ENCODE assay signal across 4 fruit fly cellular contexts in the genomic region with DNA sequence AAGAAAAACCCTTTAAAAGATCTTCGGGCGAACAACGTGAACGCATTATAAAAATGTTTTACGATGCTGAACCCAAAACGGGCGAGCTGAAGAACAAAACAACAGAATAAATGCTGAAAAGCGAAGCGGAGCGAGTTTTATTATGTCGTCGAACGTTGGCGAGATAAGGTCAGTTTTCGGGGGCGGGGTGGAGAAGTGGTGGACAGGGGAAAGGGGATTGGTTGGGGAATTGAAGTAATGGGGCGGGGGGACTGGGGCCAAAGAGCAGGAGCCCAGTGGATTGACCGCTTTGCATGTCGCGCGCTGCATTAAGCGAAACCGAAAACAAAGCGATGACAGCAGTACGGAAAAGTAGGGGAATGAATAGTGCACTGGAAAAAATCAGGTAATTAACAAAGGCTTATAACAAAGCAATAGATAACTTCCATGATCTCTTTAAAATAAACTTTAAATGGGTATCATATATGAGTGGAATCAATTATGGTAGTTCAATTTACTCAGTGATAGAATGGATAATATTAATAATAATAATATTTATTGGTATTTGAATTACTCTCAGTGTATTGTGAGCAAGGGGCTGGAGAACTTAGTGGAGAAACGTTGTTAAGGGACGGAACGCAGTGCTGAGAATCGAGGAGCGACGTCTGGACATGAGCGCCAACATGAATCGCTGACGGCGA.
A peak's percentile ranks its signal among the peaks of the same experiment; 100 is the strongest.
TF ChIP-seq lines count a peak whose summit lies in the region.

No protein-coding gene starts in this region.

TF ChIP-seq in whole organism, embryonic, 481 proteins besides CTCF, POLR2A, EP300 and RAD21 (continued from another document and continues in another):
- TF ChIP-seq tio (GFP tag; optimal IDR thresholded peaks at IDR 0.05; lab: Kevin White, UChicago) (no peak), CG17829 (tag; optimal IDR thresholded peaks at IDR 0.05; lab: Kevin White, UChicago) (peak; percentile 88), CG9876 (GFP tag; optimal IDR thresholded peaks at IDR 0.05; lab: Kevin White, UChicago) (no peak), gem (tag; optimal IDR thresholded peaks at IDR 0.05; lab: Kevin White, UChicago) (peak; percentile 55), gt (GFP tag; IDR thresholded peaks at IDR 0.05; lab: Robert Waterston, UW) (no peak), CG13775 (GFP tag; optimal IDR thresholded peaks at IDR 0.05; lab: Kevin White, UChicago) (no peak), zf30C (GFP tag; optimal IDR thresholded peaks at IDR 0.05; lab: Kevin White, UChicago) (peak; percentile 3), sd (tag; optimal IDR thresholded peaks at IDR 0.05; lab: Kevin White, UChicago) (no peak), bab2 (GFP tag; optimal IDR thresholded peaks at IDR 0.05; lab: Kevin White, UChicago) (no peak), CG12219 (GFP tag; optimal IDR thresholded peaks at IDR 0.05; lab: Kevin White, UChicago) (no peak), zen (tag; optimal IDR thresholded peaks at IDR 0.05; lab: Kevin White, UChicago) (peak; percentile 53), chn (GFP tag; optimal IDR thresholded peaks at IDR 0.05; lab: Kevin White, UChicago) (peak; percentile 7), CG17359 (tag; optimal IDR thresholded peaks at IDR 0.05; lab: Kevin White, UChicago) (peak; percentile 76), CG13894 (tag; optimal IDR thresholded peaks at IDR 0.05; lab: Kevin White, UChicago) (no peak), schlank (tag; optimal IDR thresholded peaks at IDR 0.05; lab: Kevin White, UChicago) (no peak), NK7.1 (GFP tag; optimal IDR thresholded peaks at IDR 0.05; lab: Kevin White, UChicago) (no peak), salm (tag; optimal IDR thresholded peaks at IDR 0.05; lab: Kevin White, UChicago) (no peak), chm (GFP tag; IDR thresholded peaks at IDR 0.05; lab: Robert Waterston, UW) (no peak), CG9817 (tag; optimal IDR thresholded peaks at IDR 0.05; lab: Kevin White, UChicago) (no peak), CG7987 (GFP tag; optimal IDR thresholded peaks at IDR 0.05; lab: Kevin White, UChicago) (no peak), scrt (GFP tag; optimal IDR thresholded peaks at IDR 0.05; lab: Kevin White, UChicago) (peak; percentile 11), Hey (tag; optimal IDR thresholded peaks at IDR 0.05; lab: Kevin White, UChicago) (no peak), sr (GFP tag; IDR thresholded peaks at IDR 0.05; lab: Robert Waterston, UW) (no peak), otp (GFP tag; IDR thresholded peaks at IDR 0.05; lab: Robert Waterston, UW) (0 out of 3 replicates have a peak, but pooled peaks have one; percentile 45), gsb-n (tag; optimal IDR thresholded peaks at IDR 0.05; lab: Kevin White, UChicago) (peak; percentile 54), CG10565 (GFP tag; optimal IDR thresholded peaks at IDR 0.05; lab: Kevin White, UChicago) (no peak), mirr (GFP tag; optimal IDR thresholded peaks at IDR 0.05; lab: Kevin White, UChicago) (no peak), wek (GFP tag; optimal IDR thresholded peaks at IDR 0.05; lab: Kevin White, UChicago) (no peak), odd (GFP tag; optimal IDR thresholded peaks at IDR 0.05; lab: Kevin White, UChicago) (no peak), CG34422 (GFP tag; IDR thresholded peaks at IDR 0.05; lab: Robert Waterston, UW) (0 out of 3 replicates have a peak, but pooled peaks have one; percentile 13), dan (GFP tag; IDR thresholded peaks at IDR 0.05; lab: Robert Waterston, UW) (no peak), toy (GFP tag; IDR thresholded peaks at IDR 0.05; lab: Robert Waterston, UW) (no peak)

TF ChIP-seq in whole organism, prepupa, 60 proteins besides CTCF, POLR2A, EP300 and RAD21 (continued from another document and continues in another):
- TF ChIP-seq dsx (GFP tag; optimal IDR thresholded peaks at IDR 0.05; lab: Kevin White, UChicago; ENCODE audit: poor library complexity, severe bottlenecking): peak; percentile 62
- TF ChIP-seq spab (GFP tag; optimal IDR thresholded peaks at IDR 0.05; lab: Kevin White, UChicago): peak; percentile 84
- peak; percentile 51 for TF ChIP-seq Sox15 (GFP tag; optimal IDR thresholded peaks at IDR 0.05; lab: Kevin White, UChicago)
- no peak for TF ChIP-seq fkh (GFP tag; optimal IDR thresholded peaks at IDR 0.05; lab: Kevin White, UChicago)
- TF ChIP-seq Blimp-1 (GFP tag; optimal IDR thresholded peaks at IDR 0.05; lab: Kevin White, UChicago): peak; percentile 74
- peak; percentile 2 for TF ChIP-seq fd85E (GFP tag; optimal IDR thresholded peaks at IDR 0.05; lab: Kevin White, UChicago)
- TF ChIP-seq cyc (GFP tag; optimal IDR thresholded peaks at IDR 0.05; lab: Kevin White, UChicago): peak; percentile 73
- TF ChIP-seq fd59A (GFP tag; optimal IDR thresholded peaks at IDR 0.05; lab: Kevin White, UChicago): peak; percentile 65
- TF ChIP-seq CG3919 (GFP tag; optimal IDR thresholded peaks at IDR 0.05; lab: Kevin White, UChicago): peak; percentile 76
- TF ChIP-seq topi (GFP tag; optimal IDR thresholded peaks at IDR 0.05; lab: Kevin White, UChicago): peak; percentile 70
- peak; percentile 25 for TF ChIP-seq vri (GFP tag; optimal IDR thresholded peaks at IDR 0.05; lab: Kevin White, UChicago)
- TF ChIP-seq CG34406 (GFP tag; optimal IDR thresholded peaks at IDR 0.05; lab: Kevin White, UChicago): peak; percentile 53
- TF ChIP-seq eg (GFP tag; IDR thresholded peaks at IDR 0.05; lab: Robert Waterston, UW): peak; percentile 67; the same call in 2 of the 3 replicates
- TF ChIP-seq salr (GFP tag; optimal IDR thresholded peaks at IDR 0.05; lab: Kevin White, UChicago): peak; percentile 12 to 20
- TF ChIP-seq svp (GFP tag; lab: Kevin White, UChicago): peak; percentile 86
- TF ChIP-seq CG1621 (tag; optimal IDR thresholded peaks at IDR 0.05; lab: Kevin White, UChicago): peak; percentile 55
- peak; percentile 75 for TF ChIP-seq Met (GFP tag; optimal IDR thresholded peaks at IDR 0.05; lab: Kevin White, UChicago)
- TF ChIP-seq CG6792 (GFP tag; optimal IDR thresholded peaks at IDR 0.05; lab: Kevin White, UChicago): peak; percentile 68
- TF ChIP-seq CG32006 (GFP tag; optimal IDR thresholded peaks at IDR 0.05; lab: Kevin White, UChicago): peak; percentile 16
- peak; percentile 94 for TF ChIP-seq Eip78C (GFP tag; lab: Kevin White, UChicago)
- TF ChIP-seq net (GFP tag; optimal IDR thresholded peaks at IDR 0.05; lab: Kevin White, UChicago): peak; percentile 40
- peak; percentile 59 for TF ChIP-seq OdsH (GFP tag; optimal IDR thresholded peaks at IDR 0.05; lab: Kevin White, UChicago)
- TF ChIP-seq Ets21C (GFP tag; optimal IDR thresholded peaks at IDR 0.05; lab: Kevin White, UChicago): peak; percentile 44
- peak; percentile 70 for TF ChIP-seq Hr39 (GFP tag; optimal IDR thresholded peaks at IDR 0.05; lab: Kevin White, UChicago)
- TF ChIP-seq Lpt (GFP tag; optimal IDR thresholded peaks at IDR 0.05; lab: Kevin White, UChicago): peak; percentile 26
- TF ChIP-seq ss (GFP tag; optimal IDR thresholded peaks at IDR 0.05; lab: Kevin White, UChicago): peak; percentile 53 to 76
- no peak for TF ChIP-seq CG11294 (GFP tag; IDR thresholded peaks at IDR 0.05; lab: Robert Waterston, UW)
- peak; percentile 77 for TF ChIP-seq CG7368 (GFP tag; optimal IDR thresholded peaks at IDR 0.05; lab: Kevin White, UChicago)
- TF ChIP-seq CG16779 (tag; optimal IDR thresholded peaks at IDR 0.05; lab: Kevin White, UChicago): peak; percentile 53
- peak; percentile 38 for TF ChIP-seq CG9139 (GFP tag; optimal IDR thresholded peaks at IDR 0.05; lab: Kevin White, UChicago)
- no peak for TF ChIP-seq Eip93F (GFP tag; optimal IDR thresholded peaks at IDR 0.05; lab: Kevin White, UChicago)
- peak; percentile 72 for TF ChIP-seq CG11762 (GFP tag; optimal IDR thresholded peaks at IDR 0.05; lab: Kevin White, UChicago; ENCODE audit: insufficient read depth)

TF ChIP-seq in whole organism, pupa, 21 proteins besides CTCF, POLR2A, EP300 and RAD21 (continued from another document):
- peak; percentile 36 for TF ChIP-seq Snoo (tag; optimal IDR thresholded peaks at IDR 0.05; lab: Kevin White, UChicago)

TF ChIP-seq in whole organism, wandering third instar larva, 38 proteins besides CTCF, POLR2A, EP300 and RAD21 (continued from another document):
- TF ChIP-seq Myc (optimal IDR thresholded peaks at IDR 0.05; lab: Kevin White, UChicago) (no peak), CrebA (GFP tag; optimal IDR thresholded peaks at IDR 0.05; lab: Kevin White, UChicago; ENCODE audit: borderline replicate concordance) (no peak), dl (GFP tag; optimal IDR thresholded peaks at IDR 0.05; lab: Kevin White, UChicago; ENCODE audit: insufficient read depth in 1 of 2, partially characterized antibody in 2 of 2) (no peak), OdsH (GFP tag; optimal IDR thresholded peaks at IDR 0.05; lab: Kevin White, UChicago) (peak; percentile 51), Hr83 (GFP tag; optimal IDR thresholded peaks at IDR 0.05; lab: Kevin White, UChicago; ENCODE audit: poor library complexity, severe bottlenecking) (no peak), Sp1 (GFP tag; optimal IDR thresholded peaks at IDR 0.05; lab: Kevin White, UChicago) (peak; percentile 54), ey (GFP tag; optimal IDR thresholded peaks at IDR 0.05; lab: Kevin White, UChicago) (peak; percentile 56), pan (optimal IDR thresholded peaks at IDR 0.05; lab: Kevin White, UChicago) (no peak), Abd-B (GFP tag; optimal IDR thresholded peaks at IDR 0.05; lab: Kevin White, UChicago) (no peak), GATAd (GFP tag; optimal IDR thresholded peaks at IDR 0.05; lab: Kevin White, UChicago) (no peak), foxo (GFP tag; optimal IDR thresholded peaks at IDR 0.05; lab: Kevin White, UChicago) (peak in 1 of 2 experiments; percentile 83), Vsx2 (GFP tag; optimal IDR thresholded peaks at IDR 0.05; lab: Kevin White, UChicago; ENCODE audit: partially characterized antibody) (no peak), dmrt93B (GFP tag; optimal IDR thresholded peaks at IDR 0.05; lab: Kevin White, UChicago) (peak; percentile 72), CG32264 (GFP tag; optimal IDR thresholded peaks at IDR 0.05; lab: Kevin White, UChicago) (no peak)
TF ChIP-seq in whole organism, wandering third instar larva: peak in this region for 15.
